Worm (Caenorhabditis elegans) whole organism, L4 larva: ENCODE results near the gene R02D5.10.

Source experiments
- Y105C5A.15 ChIP-seq: fragments of 200-800 bp; sonication (Bioruptor generic); IDR thresholded peaks from 2 replicates; pipeline ENCODE4 v1.3.6; 2022; ENCODE audit warnings: missing genetic modification characterization, missing compliant biosample characterization
- Y5F2A.4 ChIP-seq: fragments of 200-800 bp; sonication (Bioruptor generic); optimal IDR thresholded peaks from 2 replicates; lab custom pipeline; 2018; ENCODE audit warnings: mild to moderate bottlenecking, missing genetic modification characterization, missing compliant biosample characterization
- Y75B8A.6 ChIP-seq: fragments of 200-800 bp; sonication (Bioruptor generic); IDR thresholded peaks from 2 replicates; pipeline ENCODE4 v1.3.6; 2022; ENCODE audit warnings: missing genetic modification reagents, missing genetic modification characterization, missing compliant biosample characterization
- ceh-44 ChIP-seq: fragments of 200-800 bp; sonication (Bioruptor generic); IDR thresholded peaks from 2 replicates; pipeline ENCODE4 v1.3.6; 2022; ENCODE audit warnings: missing genetic modification reagents, missing genetic modification characterization, missing compliant biosample characterization
- dve-1 ChIP-seq: sonication (generic microtip); optimal IDR thresholded peaks from 2 replicates; lab custom pipeline; 2017; ENCODE audit warnings: antibody characterized with exemption, mild to moderate bottlenecking, missing genetic modification characterization, missing compliant biosample characterization; ENCODE audit not compliant: insufficient read depth
- fos-1 ChIP-seq: fragments of 150-350 bp; optimal IDR thresholded peaks from 2 replicates; lab custom pipeline; 2014; ENCODE audit warnings: missing biosample characterization, missing genetic modification characterization
- lin-38 ChIP-seq: fragments of 200-800 bp; sonication (Bioruptor generic); IDR thresholded peaks from 2 replicates; pipeline ENCODE4 v1.3.6; 2022; ENCODE audit warnings: missing genetic modification reagents, missing genetic modification characterization, missing compliant biosample characterization
- nhr-76 ChIP-seq: fragments of 150-350 bp; optimal IDR thresholded peaks from 2 replicates; lab custom pipeline; 2014; ENCODE audit warnings: missing biosample characterization, missing genetic modification characterization
- pqm-1 ChIP-seq: sonication (generic microtip); optimal IDR thresholded peaks from 2 replicates; lab custom pipeline; 2017; ENCODE audit warnings: missing biosample characterization, missing genetic modification characterization
- unc-39 ChIP-seq: sonication (generic microtip); optimal IDR thresholded peaks from 2 replicates; lab custom pipeline; 2017; ENCODE audit warnings: missing biosample characterization, missing genetic modification characterization
- unc-62 ChIP-seq, 3 experiments: fragments of 150-350 bp in 1 of 3; sonication (generic microtip); optimal IDR thresholded peaks in 2 of 3; peaks in 1 of 3; 1 replicate in 1 of 3; 2 replicates in 2 of 3; lab custom pipeline; 2014 to 2017; ENCODE audit warnings: missing biosample characterization in 3 of 3, missing genetic modification characterization in 3 of 3, missing genetic modification reagents in 3 of 3, missing genotype in 1 of 3
- vab-7 ChIP-seq: fragments of 200-800 bp; sonication (Bioruptor generic); IDR thresholded peaks from 2 replicates; pipeline ENCODE4 v1.3.6; 2022; ENCODE audit warnings: missing genetic modification reagents, missing genetic modification characterization, missing compliant biosample characterization
- zag-1 ChIP-seq: fragments of 150-350 bp; optimal IDR thresholded peaks from 2 replicates; lab custom pipeline; 2014; ENCODE audit warnings: missing biosample characterization, missing genetic modification characterization
- zip-11 ChIP-seq: fragments of 200-800 bp; sonication (Bioruptor generic); IDR thresholded peaks from 2 replicates; pipeline ENCODE4 v1.3.6; 2022; ENCODE audit warnings: missing genetic modification characterization, missing compliant biosample characterization

DNA sequence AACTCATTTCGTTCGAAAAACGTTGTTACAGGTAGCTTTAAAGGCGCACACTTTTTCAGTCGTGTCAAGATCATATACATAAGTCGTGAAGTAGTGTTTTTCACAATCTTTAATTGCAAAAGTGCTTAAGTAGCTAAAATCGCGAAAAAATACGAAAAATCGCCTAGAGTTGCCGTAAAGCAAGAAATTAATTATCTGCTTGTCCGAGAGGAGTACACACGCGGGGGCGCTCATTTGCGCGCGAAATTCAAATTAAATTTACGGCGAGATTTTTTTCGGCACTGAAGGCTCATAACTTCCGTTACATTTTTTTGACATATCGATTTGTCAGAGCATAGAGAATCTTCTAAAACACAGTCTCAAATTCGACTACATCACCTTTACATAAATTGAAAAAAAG is 22.0 kb upstream of the R02D5.10 start:
- no peak for TF ChIP-seq ceh-44 (GFP tag; lab: Robert Waterston, UW)
- no peak for TF ChIP-seq zag-1 (tag; lab: Kevin White, UChicago)
- no peak for TF ChIP-seq unc-39 (tag; lab: Kevin White, UChicago)
- TF ChIP-seq unc-62 (GFP tag; optimal IDR thresholded peaks at IDR 0.05 in 1 of 2; lab: Kevin White, UChicago) = no peak
- no peak for TF ChIP-seq unc-62 (tag; optimal IDR thresholded peaks at IDR 0.05; lab: Kevin White, UChicago)
- TF ChIP-seq Y105C5A.15 (GFP tag; lab: Robert Waterston, UW) = no peak
- no peak for TF ChIP-seq lin-38
- no peak for TF ChIP-seq dve-1 (tag; lab: Kevin White, UChicago)
- no peak for TF ChIP-seq nhr-76 (tag; lab: Kevin White, UChicago)
- no peak for TF ChIP-seq fos-1 (tag; lab: Kevin White, UChicago)
- TF ChIP-seq vab-7 (GFP tag; lab: Robert Waterston, UW) = no peak
- TF ChIP-seq pqm-1 (tag; lab: Kevin White, UChicago) = no peak
- no peak for TF ChIP-seq Y5F2A.4 (GFP tag; lab: Kevin White, UChicago)
- TF ChIP-seq Y75B8A.6 (GFP tag; lab: Robert Waterston, UW) = no peak
- no peak for TF ChIP-seq zip-11 (GFP tag; lab: Robert Waterston, UW)
